Worm (Caenorhabditis elegans) whole organism, L3 larva: Measurements from ENCODE around the gene tbp-1.

Experiments
- egl-5 ChIP-seq: fragments of 150-350 bp; optimal IDR thresholded peaks from 2 replicates; lab custom pipeline; 2017; ENCODE audit warnings: missing biosample characterization, missing genetic modification reagents, missing genetic modification characterization, inconsistent platforms
- nhr-23 ChIP-seq: fragments of 150-350 bp; optimal IDR thresholded peaks from 2 replicates; lab custom pipeline; 2014; ENCODE audit warnings: missing biosample characterization, missing genetic modification reagents, missing genetic modification characterization
- nhr-76 ChIP-seq: fragments of 150-350 bp; sonication (generic microtip); optimal IDR thresholded peaks from 5 replicates; lab custom pipeline; 2014; ENCODE audit warnings: missing biosample characterization, missing genetic modification characterization
- snpc-4 ChIP-seq: fragments of 150-350 bp; optimal IDR thresholded peaks from 2 replicates; lab custom pipeline; 2014; ENCODE audit warnings: missing biosample characterization, missing genetic modification characterization
- unc-39 ChIP-seq: sonication (generic microtip); optimal IDR thresholded peaks from 4 replicates; lab custom pipeline; 2017; ENCODE audit warnings: missing biosample characterization, missing genetic modification characterization
- unc-62 ChIP-seq: fragments of 150-350 bp; sonication (generic microtip); optimal IDR thresholded peaks from 4 replicates; lab custom pipeline; 2014; ENCODE audit warnings: missing biosample characterization, missing genetic modification reagents, missing genetic modification characterization

DNA sequence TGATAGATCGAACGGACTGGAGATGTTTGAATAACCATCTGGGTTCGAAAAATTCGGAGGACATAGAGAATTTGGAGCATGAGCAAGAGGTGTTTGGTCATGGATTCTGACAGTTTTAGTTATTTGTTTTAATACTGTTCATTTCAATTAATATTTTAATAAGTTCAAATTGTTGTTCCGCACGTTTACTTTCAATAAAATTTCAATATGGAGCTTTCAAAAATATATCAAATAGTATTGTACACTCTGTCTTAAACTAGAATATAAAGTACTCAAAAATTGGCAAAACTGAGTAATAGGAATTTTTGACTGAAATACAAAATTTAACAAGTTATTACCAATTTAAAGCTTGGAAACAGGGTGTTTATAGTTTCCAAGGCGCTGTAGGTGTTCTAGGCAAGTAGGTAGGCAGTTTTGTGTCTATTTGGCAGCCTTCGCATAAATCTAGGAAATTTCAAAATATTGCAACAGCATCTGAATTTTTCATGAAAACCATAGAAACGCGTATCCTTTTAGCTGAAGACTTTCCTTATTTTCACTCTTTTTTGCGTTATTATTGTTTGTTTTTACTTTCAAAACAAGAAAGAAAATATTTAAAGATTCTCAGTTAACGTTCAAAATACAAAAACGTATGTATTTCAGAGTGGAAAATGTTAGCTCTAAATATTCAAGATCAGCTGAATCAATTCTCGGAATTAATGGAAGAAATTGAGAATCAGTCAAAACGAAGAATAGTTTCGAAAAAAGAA is 16.6 kb upstream of the tbp-1 start, which contains the start of the genes T20B12.5 and T20B12.4:
- TF ChIP-seq nhr-23 (tag; lab: Kevin White, UChicago) (no peak), unc-62 (GFP tag; lab: Kevin White, UChicago) (no peak), snpc-4 (tag; lab: Kevin White, UChicago) (no peak), unc-39 (no peak), egl-5 (no peak), nhr-76 (tag; lab: Kevin White, UChicago) (no peak)
